Worm (Caenorhabditis elegans) whole organism, late embryonic: Measurements from ENCODE around the gene Y37H2A.12.
"Not testable (repeated sequence)": the region's sequence is repeated elsewhere in the genome, so short reads cannot be mapped to it uniquely, and the experiment has no call there.

Source experiments
- ama-1 ChIP-seq: fragments of 150-350 bp; optimal IDR thresholded peaks from 2 replicates; lab custom pipeline; 2014
- ceh-2 ChIP-seq: sonication (generic microtip); optimal IDR thresholded peaks from 2 replicates; lab custom pipeline; 2016; ENCODE audit warnings: missing genotype, missing genetic modification characterization, missing compliant biosample characterization
- ceh-31 ChIP-seq: sonication (generic microtip); optimal IDR thresholded peaks from 2 replicates; lab custom pipeline; 2016; ENCODE audit warnings: missing genetic modification characterization, missing compliant biosample characterization
- dmd-4 ChIP-seq: sonication (generic microtip); optimal IDR thresholded peaks from 2 replicates; lab custom pipeline; 2016; ENCODE audit warnings: borderline replicate concordance, missing genetic modification characterization, missing compliant biosample characterization
- dve-1 ChIP-seq: sonication (generic microtip); optimal IDR thresholded peaks from 2 replicates; lab custom pipeline; 2017; ENCODE audit warnings: antibody characterized with exemption, mild to moderate bottlenecking, missing genetic modification characterization, missing compliant biosample characterization
- elt-2 ChIP-seq: sonication (generic microtip); optimal IDR thresholded peaks from 2 replicates; lab custom pipeline; 2016; ENCODE audit warnings: missing genetic modification reagents, missing genetic modification characterization, missing compliant biosample characterization
- fkh-10 ChIP-seq: fragments of 150-350 bp; optimal IDR thresholded peaks from 2 replicates; lab custom pipeline; 2014; ENCODE audit warnings: missing biosample characterization, missing genetic modification reagents, missing genetic modification characterization
- mec-3 ChIP-seq: sonication (generic microtip); optimal IDR thresholded peaks from 2 replicates; lab custom pipeline; 2016; ENCODE audit warnings: borderline replicate concordance, missing genetic modification characterization, missing compliant biosample characterization
- pax-1 ChIP-seq: fragments of 150-350 bp; optimal IDR thresholded peaks from 2 replicates; lab custom pipeline; 2014; ENCODE audit warnings: missing biosample characterization, missing genetic modification characterization
- pha-4 ChIP-seq: fragments of 150-350 bp; optimal IDR thresholded peaks from 2 replicates; lab custom pipeline; 2018; ENCODE audit warnings: missing biosample characterization, missing genetic modification reagents, missing genetic modification characterization
- sox-4 ChIP-seq: sonication (generic microtip); optimal IDR thresholded peaks from 2 replicates; lab custom pipeline; 2017; ENCODE audit warnings: mild to moderate bottlenecking, missing genetic modification characterization, inconsistent platforms, missing compliant biosample characterization

ce11 chrV:18129663-18130272 lies 1.2 kb downstream of the Y37H2A.12 start:
- not testable (repeated sequence) for TF ChIP-seq ceh-31; dve-1; ama-1 (lab: Kevin White, UChicago); ceh-2 (tag; lab: Kevin White, UChicago); pha-4 (tag; lab: Kevin White, UChicago); elt-2 (tag; lab: Kevin White, UChicago); mec-3 (tag; lab: Kevin White, UChicago); sox-4 (tag; lab: Kevin White, UChicago); dmd-4 (tag; lab: Kevin White, UChicago); fkh-10 (GFP tag; lab: Kevin White, UChicago); pax-1
